Fruit fly (Drosophila melanogaster) whole organism, wandering third instar larva: ENCODE results near the gene CG10877.

Experiments used
- CG32264 ChIP-seq: fragments of 200-800 bp; sonication (Bioruptor generic); optimal IDR thresholded peaks from 2 replicates; lab custom pipeline; 2016; ENCODE audit warnings: missing biosample characterization, missing genetic modification characterization
- CG9705 ChIP-seq: fragments of 200-800 bp; sonication (Bioruptor generic); optimal IDR thresholded peaks from 2 replicates; lab custom pipeline; 2018; ENCODE audit warnings: missing biosample characterization, mild to moderate bottlenecking, missing genetic modification characterization
- CrebA ChIP-seq: fragments of 200-800 bp; sonication (Bioruptor generic); optimal IDR thresholded peaks from 2 replicates; lab custom pipeline; 2016; ENCODE audit warnings: missing biosample characterization, mild to moderate bottlenecking, missing genetic modification characterization, borderline replicate concordance
- Dfd ChIP-seq: fragments of >200 bp; optimal IDR thresholded peaks from 2 replicates; lab custom pipeline; 2017; ENCODE audit warnings: missing biosample characterization, missing genetic modification characterization
- Dif ChIP-seq: fragments of 200-275, 200-300 bp; sonication (Bioruptor generic); optimal IDR thresholded peaks from 2 replicates; lab custom pipeline; 2018; ENCODE audit warnings: missing biosample characterization, missing genetic modification characterization; ENCODE audit not compliant: partially characterized antibody
- HLH106 ChIP-seq: fragments of 200-800 bp; optimal IDR thresholded peaks from 3 replicates; lab custom pipeline; 2019; ENCODE audit warnings: missing biosample characterization, mild to moderate bottlenecking, missing genetic modification characterization, moderate library complexity
- Hnf4 ChIP-seq: fragments of 200-800 bp; sonication (Bioruptor generic); optimal IDR thresholded peaks from 2 replicates; lab custom pipeline; 2016; ENCODE audit warnings: missing biosample characterization, mild to moderate bottlenecking, missing genetic modification characterization
- Hr78 ChIP-seq: fragments of >200 bp; optimal IDR thresholded peaks from 2 replicates; lab custom pipeline; 2017; ENCODE audit warnings: missing biosample characterization, missing genetic modification characterization
- Hr83 ChIP-seq: fragments of 200-300 bp; sonication (Bioruptor generic); optimal IDR thresholded peaks from 2 replicates; lab custom pipeline; 2016; ENCODE audit warnings: missing biosample characterization, mild to moderate bottlenecking, missing genetic modification characterization, moderate library complexity; ENCODE audit not compliant: poor library complexity, severe bottlenecking
- Jra ChIP-seq: sonication (Bioruptor generic); optimal IDR thresholded peaks from 2 replicates; lab custom pipeline; 2016; ENCODE audit warnings: missing biosample characterization, missing genetic modification characterization
- Mio ChIP-seq: sonication (Bioruptor generic); optimal IDR thresholded peaks from 2 replicates; lab custom pipeline; 2016; ENCODE audit warnings: missing biosample characterization, missing genetic modification characterization
- Myc ChIP-seq: fragments of >200 bp; optimal IDR thresholded peaks from 2 replicates; lab custom pipeline; 2017
- N ChIP-seq: fragments of >200 bp; optimal IDR thresholded peaks from 2 replicates; lab custom pipeline; 2018; ENCODE audit warnings: missing biosample characterization, missing external identifiers, missing genetic modification characterization
- OdsH ChIP-seq: fragments of 200-800 bp; sonication (Bioruptor generic); optimal IDR thresholded peaks from 2 replicates; lab custom pipeline; 2016; ENCODE audit warnings: missing biosample characterization, mild to moderate bottlenecking, missing genetic modification characterization
- Rel ChIP-seq, 2 experiments: fragments of 200-800 bp; sonication (Bioruptor generic) in 1 of 2; optimal IDR thresholded peaks; 2 replicates in 1 of 2; 3 replicates in 1 of 2; lab custom pipeline; 2016 to 2019; ENCODE audit warnings: mild to moderate bottlenecking in 2 of 2, missing biosample characterization in 2 of 2, missing genetic modification characterization in 2 of 2, moderate library complexity in 1 of 2
- Sp1 ChIP-seq: fragments of 200-800 bp; sonication (Bioruptor generic); optimal IDR thresholded peaks from 3 replicates; lab custom pipeline; 2019; ENCODE audit warnings: missing biosample characterization, mild to moderate bottlenecking, missing genetic modification characterization, moderate library complexity
- Vsx2 ChIP-seq: fragments of 200-300, 225-300 bp; sonication (Bioruptor generic); optimal IDR thresholded peaks from 2 replicates; lab custom pipeline; 2018; ENCODE audit warnings: missing biosample characterization, missing genetic modification characterization; ENCODE audit not compliant: partially characterized antibody
- br ChIP-seq: fragments of 200-800 bp; sonication (Bioruptor generic); optimal IDR thresholded peaks from 2 replicates; lab custom pipeline; 2016; ENCODE audit warnings: missing biosample characterization, missing genetic modification characterization
- brk ChIP-seq: fragments of 200-800 bp; sonication (Bioruptor generic); optimal IDR thresholded peaks from 2 replicates; lab custom pipeline; 2016; ENCODE audit warnings: missing biosample characterization, mild to moderate bottlenecking, missing genetic modification characterization
- dl ChIP-seq, 2 experiments: fragments of 175-275, 200-275 bp in 1 of 2; fragments of 200-275 bp in 1 of 2; sonication (Bioruptor generic); optimal IDR thresholded peaks; lab custom pipeline; 2018; ENCODE audit warnings: mild to moderate bottlenecking in 2 of 2, missing biosample characterization in 2 of 2, missing genetic modification characterization in 2 of 2, moderate library complexity in 2 of 2; ENCODE audit not compliant: partially characterized antibody in 2 of 2, insufficient read depth in 1 of 2
- dmrt93B ChIP-seq: fragments of 200-800 bp; sonication (Bioruptor generic); optimal IDR thresholded peaks from 2 replicates; lab custom pipeline; 2018; ENCODE audit warnings: missing biosample characterization, mild to moderate bottlenecking, missing genetic modification characterization
- ey ChIP-seq: fragments of 200-800 bp; sonication (Bioruptor generic); optimal IDR thresholded peaks from 2 replicates; lab custom pipeline; 2016; ENCODE audit warnings: missing biosample characterization, missing genetic modification characterization
- foxo ChIP-seq, 2 experiments: fragments of 200-800 bp; sonication (Bioruptor generic); optimal IDR thresholded peaks; 2 replicates in 1 of 2; 3 replicates in 1 of 2; lab custom pipeline; 2016 to 2017; ENCODE audit warnings: missing biosample characterization in 2 of 2, missing genetic modification characterization in 2 of 2
- fru ChIP-seq: fragments of 200-800 bp; sonication (Bioruptor generic); optimal IDR thresholded peaks from 3 replicates; lab custom pipeline; 2016; ENCODE audit warnings: missing biosample characterization, mild to moderate bottlenecking, missing genetic modification characterization
- h ChIP-seq: fragments of 200-800 bp; sonication (Bioruptor generic); optimal IDR thresholded peaks from 3 replicates; lab custom pipeline; 2016; ENCODE audit warnings: missing biosample characterization, mild to moderate bottlenecking, missing genetic modification characterization
- lola ChIP-seq: fragments of >200 bp; optimal IDR thresholded peaks from 2 replicates; lab custom pipeline; 2017; ENCODE audit warnings: missing biosample characterization, missing genetic modification characterization
- pan ChIP-seq: fragments of >200 bp; optimal IDR thresholded peaks from 2 replicates; lab custom pipeline; 2017
- psq ChIP-seq: fragments of 200-800 bp; sonication (Bioruptor generic); optimal IDR thresholded peaks from 3 replicates; lab custom pipeline; 2017; ENCODE audit warnings: missing biosample characterization, mild to moderate bottlenecking, missing genetic modification characterization, moderate library complexity
- rgr ChIP-seq: fragments of 200-800 bp; sonication (Bioruptor generic); optimal IDR thresholded peaks from 3 replicates; lab custom pipeline; 2016; ENCODE audit warnings: missing biosample characterization, mild to moderate bottlenecking, missing genetic modification characterization
- sv ChIP-seq: fragments of 200-800 bp; sonication (Bioruptor generic); optimal IDR thresholded peaks from 3 replicates; lab custom pipeline; 2016; ENCODE audit warnings: missing biosample characterization, missing genetic modification characterization
- tai ChIP-seq: sonication (Bioruptor generic); optimal IDR thresholded peaks from 2 replicates; lab custom pipeline; 2016; ENCODE audit warnings: missing biosample characterization, missing genetic modification characterization
- usp ChIP-seq: fragments of >200 bp; optimal IDR thresholded peaks from 2 replicates; lab custom pipeline; 2017; ENCODE audit warnings: missing biosample characterization, missing genetic modification characterization
- woc ChIP-seq: sonication (Bioruptor generic); optimal IDR thresholded peaks from 2 replicates; lab custom pipeline; 2016; ENCODE audit warnings: missing biosample characterization, mild to moderate bottlenecking, missing genetic modification characterization

CG10877 gene

dm6 chr3R:20563830-20564421 is at the start of gene CG10877:
Gene CG10877 (minus strand): TSS chr3R:20564067.
- no peak for TF ChIP-seq dmrt93B (GFP tag; lab: Kevin White, UChicago)
- no peak for TF ChIP-seq usp (GFP tag; lab: Kevin White, UChicago)
- TF ChIP-seq Jra: peak; percentile 5
- TF ChIP-seq Myc (lab: Kevin White, UChicago): no peak
- TF ChIP-seq h (GFP tag; lab: Kevin White, UChicago): no peak
- TF ChIP-seq Mio (GFP tag; lab: Kevin White, UChicago): no peak
- no peak for TF ChIP-seq woc (GFP tag; lab: Kevin White, UChicago)
- peak; percentile 3 for TF ChIP-seq Sp1
- TF ChIP-seq dl (GFP tag; optimal IDR thresholded peaks at IDR 0.05; lab: Kevin White, UChicago; ENCODE audit: insufficient read depth in 1 of 2, partially characterized antibody in 2 of 2): peak in 1 of 2 experiments; percentile 24
- TF ChIP-seq Rel (GFP tag; optimal IDR thresholded peaks at IDR 0.05; lab: Kevin White, UChicago): no peak
- TF ChIP-seq Rel (tag; optimal IDR thresholded peaks at IDR 0.05; lab: Kevin White, UChicago): peak; percentile 27

dm6 chr3R:20608199-20608598 is 44.3 kb upstream of the CG10877 start:
- TF ChIP-seq foxo (GFP tag; optimal IDR thresholded peaks at IDR 0.05; lab: Kevin White, UChicago) (no peak), Hnf4 (GFP tag; lab: Kevin White, UChicago) (no peak), fru (GFP tag; lab: Kevin White, UChicago) (no peak), brk (no peak), Dfd (GFP tag; lab: Kevin White, UChicago) (peak; percentile 96)
- TF ChIP-seq, all 38 proteins: peak for 1

dm6 chr3R:20605562-20606155 is 41.8 kb upstream of the CG10877 start:
- TF ChIP-seq Vsx2 (GFP tag; lab: Kevin White, UChicago) (no peak), dmrt93B (GFP tag; lab: Kevin White, UChicago) (no peak), Hr83 (GFP tag; lab: Kevin White, UChicago) (no peak), OdsH (GFP tag; lab: Kevin White, UChicago) (no peak), dl (GFP tag; optimal IDR thresholded peaks at IDR 0.05; lab: Kevin White, UChicago; ENCODE audit: insufficient read depth in 1 of 2, partially characterized antibody in 2 of 2) (no peak), Hnf4 (GFP tag; lab: Kevin White, UChicago) (no peak), ey (GFP tag; lab: Kevin White, UChicago) (no peak), CrebA (no peak), CG32264 (GFP tag; lab: Kevin White, UChicago) (no peak), psq (no peak), woc (GFP tag; lab: Kevin White, UChicago) (no peak), foxo (GFP tag; optimal IDR thresholded peaks at IDR 0.05; lab: Kevin White, UChicago) (no peak), usp (GFP tag; lab: Kevin White, UChicago) (no peak), CG9705 (GFP tag; lab: Kevin White, UChicago) (no peak), Jra (no peak), Hr78 (no peak), N (GFP tag; lab: Kevin White, UChicago) (no peak), Rel (GFP tag; optimal IDR thresholded peaks at IDR 0.05; lab: Kevin White, UChicago) (no peak), Rel (tag; optimal IDR thresholded peaks at IDR 0.05; lab: Kevin White, UChicago) (no peak)
- TF ChIP-seq, all 38 proteins: peak for 0

- TF ChIP-seq HLH106 (tag; lab: Kevin White, UChicago): no peak
- TF ChIP-seq Dif (GFP tag; lab: Kevin White, UChicago): no peak
- TF ChIP-seq N (GFP tag; lab: Kevin White, UChicago): no peak
- no peak for TF ChIP-seq Mio (GFP tag; lab: Kevin White, UChicago)
- peak; percentile 92 for TF ChIP-seq Dfd (GFP tag; lab: Kevin White, UChicago)
- no peak for TF ChIP-seq rgr
Observed at dm6 chr3R:20605078-20605477, 41.2 kb upstream of the CG10877 start.

dm6 chr3R:20604078-20604477 is 40.2 kb upstream of the CG10877 start:
- TF ChIP-seq usp (GFP tag; lab: Kevin White, UChicago): no peak
- no peak for TF ChIP-seq Hnf4 (GFP tag; lab: Kevin White, UChicago)
- TF ChIP-seq br: no peak
- TF ChIP-seq pan (lab: Kevin White, UChicago): no peak
- no peak for TF ChIP-seq Sp1
- TF ChIP-seq h (GFP tag; lab: Kevin White, UChicago): no peak
- no peak for TF ChIP-seq sv (GFP tag; lab: Kevin White, UChicago)
- TF ChIP-seq tai (GFP tag; lab: Kevin White, UChicago): no peak
- no peak for TF ChIP-seq Dfd (GFP tag; lab: Kevin White, UChicago)
- no peak for TF ChIP-seq HLH106 (tag; lab: Kevin White, UChicago)
- TF ChIP-seq lola (GFP tag; lab: Kevin White, UChicago): no peak
